Fruit fly (Drosophila melanogaster) whole organism, adult: ENCODE measurements around the gene CG3513.

Source experiments
- CG12768 ChIP-seq: fragments of 200-800 bp; sonication (Bioruptor generic); optimal IDR thresholded peaks from 2 replicates; lab custom pipeline; 2017; ENCODE audit warnings: missing biosample characterization, missing genetic modification characterization, mild to moderate bottlenecking, moderate library complexity, missing genetic modification reagents
- CG33017 ChIP-seq: fragments of 200-800 bp; sonication (Bioruptor generic); optimal IDR thresholded peaks from 2 replicates; lab custom pipeline; 2018; ENCODE audit warnings: missing biosample characterization, mild to moderate bottlenecking, missing genetic modification characterization, moderate library complexity
- CG7101 ChIP-seq: fragments of 200-800 bp; sonication (Bioruptor generic); optimal IDR thresholded peaks from 2 replicates; lab custom pipeline; 2018; ENCODE audit warnings: missing biosample characterization, mild to moderate bottlenecking, missing genetic modification characterization, moderate library complexity
- bab1 ChIP-seq: fragments of 200-800 bp; sonication (Bioruptor generic); optimal IDR thresholded peaks from 3 replicates; lab custom pipeline; 2019; ENCODE audit warnings: missing biosample characterization, mild to moderate bottlenecking, missing genetic modification characterization, moderate library complexity
- cic ChIP-seq: fragments of 200-800 bp; sonication (Bioruptor generic); optimal IDR thresholded peaks from 2 replicates; lab custom pipeline; 2017; ENCODE audit warnings: missing biosample characterization, mild to moderate bottlenecking, missing genetic modification characterization, moderate library complexity
- cnc ChIP-seq, 2 experiments: fragments of >200 bp; optimal IDR thresholded peaks; 2 replicates each; lab custom pipeline; 2017
- kay ChIP-seq: fragments of 200-800 bp; sonication (Bioruptor generic); peaks from one replicate; lab custom pipeline; 2016; ENCODE audit warnings: missing biosample characterization, missing genetic modification characterization, borderline replicate concordance
- ovo ChIP-seq: fragments of 200-800 bp; sonication (Bioruptor generic); optimal IDR thresholded peaks from 2 replicates; lab custom pipeline; 2016; ENCODE audit warnings: missing biosample characterization, missing genetic modification characterization
- toe ChIP-seq: fragments of 200-800 bp; sonication (Bioruptor generic); optimal IDR thresholded peaks from 2 replicates; lab custom pipeline; 2016; ENCODE audit warnings: missing biosample characterization, missing genetic modification characterization

dm6 chr2L:3737003-3737662, 44.2 kb upstream of the CG3513 start:
- TF ChIP-seq kay (GFP tag; lab: Kevin White, UChicago) (no peak), bab1 (GFP tag; lab: Kevin White, UChicago) (no peak), CG12768 (GFP tag; lab: Kevin White, UChicago) (no peak), CG7101 (tag; lab: Kevin White, UChicago) (no peak), toe (GFP tag; lab: Kevin White, UChicago) (no peak), cnc (optimal IDR thresholded peaks at IDR 0.05; lab: Kevin White, UChicago) (no peak), ovo (GFP tag; lab: Kevin White, UChicago) (no peak), cic (GFP tag; lab: Kevin White, UChicago) (no peak), CG33017 (tag; lab: Kevin White, UChicago) (no peak)
